Worm (Caenorhabditis elegans): ENCODE measurements around the gene ZK1236.1.

DNA sequence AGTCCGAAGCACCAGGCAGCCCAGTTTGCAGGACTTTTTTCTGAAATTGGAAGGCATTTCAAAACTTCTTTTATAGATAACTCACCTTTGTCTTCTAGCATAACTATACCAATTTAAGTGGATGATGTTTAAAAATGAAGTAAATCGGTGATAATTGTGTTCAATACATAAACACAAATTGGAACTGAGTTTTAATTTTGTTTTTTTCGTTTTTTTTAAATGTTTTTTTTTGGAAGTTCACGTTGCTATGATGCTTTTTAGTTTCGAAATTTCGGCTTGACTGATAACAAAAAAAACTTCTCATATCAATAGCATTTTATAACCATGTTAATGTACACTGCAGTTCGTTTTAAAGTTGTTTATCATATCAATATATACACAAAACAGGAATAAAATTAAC is 39.6 kb upstream of the ZK1236.1 start, which contains the start of gene ZK353.4:
- TF ChIP-seq ama-1 (optimal IDR thresholded peaks at IDR 0.05) (no peak), tra-4 (tag; optimal IDR thresholded peaks at IDR 0.05) (no peak), ets-7 (tag; optimal IDR thresholded peaks at IDR 0.05) (no peak), hmbx-1 (tag; optimal IDR thresholded peaks at IDR 0.05) (no peak), F13C5.2 (tag; optimal IDR thresholded peaks at IDR 0.05) (no peak), hnd-1 (tag; optimal IDR thresholded peaks at IDR 0.05) (no peak), tbx-11 (GFP tag; IDR thresholded peaks at IDR 0.05) (no peak), sea-1 (GFP tag; conservative IDR thresholded peaks at IDR 0.05) (no peak), tbx-37 (GFP tag; conservative IDR thresholded peaks at IDR 0.05) (no peak), hmg-4 (GFP tag; optimal IDR thresholded peaks at IDR 0.05) (no peak), flt-1 (GFP tag; IDR thresholded peaks at IDR 0.05) (no peak), ceh-36 (tag; optimal IDR thresholded peaks at IDR 0.05) (no peak)

All from whole organism, early embryonic.